Fruit fly (Drosophila melanogaster) whole organism, embryonic: ENCODE measurements around the gene GIIIspla2.

ENCODE experiments used
- Atf-2 ChIP-seq: fragments of 200-800 bp; sonication (Bioruptor generic); optimal IDR thresholded peaks from 2 replicates; lab custom pipeline; 2016; ENCODE audit warnings: missing biosample characterization, missing genetic modification characterization
- CG10147 ChIP-seq: fragments of 200-800 bp; sonication (Bioruptor generic); optimal IDR thresholded peaks from 2 replicates; lab custom pipeline; 2019; ENCODE audit warnings: missing biosample characterization, mild to moderate bottlenecking, missing genetic modification characterization, moderate library complexity
- CG10979 ChIP-seq: fragments of 200-800 bp; sonication (Bioruptor generic); optimal IDR thresholded peaks from 2 replicates; lab custom pipeline; 2018; ENCODE audit warnings: missing biosample characterization, mild to moderate bottlenecking, missing genetic modification characterization, moderate library complexity
- CG12659 ChIP-seq: fragments of 200-800 bp; sonication (Bioruptor generic); optimal IDR thresholded peaks from 3 replicates; lab custom pipeline; 2017; ENCODE audit warnings: mild to moderate bottlenecking, missing biosample characterization, missing genetic modification reagents, missing genetic modification characterization
- CG12769 ChIP-seq: fragments of 200-800 bp; sonication (Bioruptor generic); optimal IDR thresholded peaks from 2 replicates; lab custom pipeline; 2019; ENCODE audit warnings: missing biosample characterization, mild to moderate bottlenecking, missing genetic modification characterization, moderate library complexity
- CG13775 ChIP-seq: fragments of 200-800 bp; sonication (Bioruptor generic); optimal IDR thresholded peaks from 3 replicates; lab custom pipeline; 2017; ENCODE audit warnings: missing biosample characterization, mild to moderate bottlenecking, missing genetic modification characterization
- CG15011 ChIP-seq: fragments of 200-800 bp; sonication (Bioruptor generic); optimal IDR thresholded peaks from 3 replicates; lab custom pipeline; 2018; ENCODE audit warnings: missing biosample characterization, mild to moderate bottlenecking, missing genetic modification characterization
- CG15269 ChIP-seq: fragments of 200-800 bp; sonication (Bioruptor generic); optimal IDR thresholded peaks from 2 replicates; lab custom pipeline; 2018; ENCODE audit warnings: missing biosample characterization, mild to moderate bottlenecking, missing genetic modification characterization, moderate library complexity
- CG1603 ChIP-seq: fragments of 200-800 bp; sonication (Bioruptor generic); optimal IDR thresholded peaks from 2 replicates; lab custom pipeline; 2019; ENCODE audit warnings: missing biosample characterization, mild to moderate bottlenecking, missing genetic modification characterization, moderate library complexity
- CG17186 ChIP-seq: fragments of 200-800 bp; sonication (Bioruptor generic); optimal IDR thresholded peaks from 3 replicates; lab custom pipeline; 2017; ENCODE audit warnings: missing biosample characterization, missing genetic modification reagents, missing genetic modification characterization
- CG17568 ChIP-seq: fragments of 200-800 bp; sonication (Bioruptor generic); optimal IDR thresholded peaks from 2 replicates; lab custom pipeline; 2018; ENCODE audit warnings: missing biosample characterization, mild to moderate bottlenecking, missing genetic modification characterization, moderate library complexity
- CG2875 ChIP-seq: fragments of 200-800 bp; sonication (Bioruptor generic); optimal IDR thresholded peaks from 2 replicates; lab custom pipeline; 2017; ENCODE audit warnings: missing biosample characterization, mild to moderate bottlenecking, missing genetic modification characterization, missing genetic modification reagents
- CG4328 ChIP-seq: fragments of 200-800 bp; sonication (Bioruptor generic); optimal IDR thresholded peaks from 3 replicates; lab custom pipeline; 2017; ENCODE audit warnings: missing biosample characterization, missing genetic modification reagents, missing genetic modification characterization
- CG4707 ChIP-seq: fragments of 200-800 bp; sonication (Bioruptor generic); optimal IDR thresholded peaks from 2 replicates; lab custom pipeline; 2018; ENCODE audit warnings: missing biosample characterization, mild to moderate bottlenecking, missing genetic modification characterization, moderate library complexity
- CG6689 ChIP-seq: fragments of 200-800 bp; sonication (Bioruptor generic); IDR thresholded peaks from 2 replicates; pipeline ENCODE4 v1.3.6; 2022; ENCODE audit warnings: missing biosample characterization, missing genetic modification characterization
- CG7271 ChIP-seq: fragments of 200-800 bp; sonication (Bioruptor generic); optimal IDR thresholded peaks from 2 replicates; lab custom pipeline; 2018; ENCODE audit warnings: missing biosample characterization, mild to moderate bottlenecking, missing genetic modification characterization, moderate library complexity
- CG7372 ChIP-seq: fragments of 200-800 bp; sonication (Bioruptor generic); IDR thresholded peaks from 2 replicates; pipeline ENCODE4 v1.3.6; 2022; ENCODE audit warnings: missing biosample characterization, missing genetic modification characterization
- CG7963 ChIP-seq: fragments of 200-800 bp; sonication (Bioruptor generic); IDR thresholded peaks from 3 replicates; pipeline ENCODE4 v1.3.6; 2022; ENCODE audit warnings: missing biosample characterization, missing genetic modification characterization; ENCODE audit not compliant: partially characterized antibody
- CG8281 ChIP-seq: fragments of 200-800 bp; sonication (Bioruptor generic); optimal IDR thresholded peaks from 2 replicates; lab custom pipeline; 2018; ENCODE audit warnings: missing biosample characterization, mild to moderate bottlenecking, missing genetic modification characterization, moderate library complexity
- CG9437 ChIP-seq: fragments of 200-800 bp; sonication (Bioruptor generic); optimal IDR thresholded peaks from 2 replicates; lab custom pipeline; 2018; ENCODE audit warnings: missing biosample characterization, mild to moderate bottlenecking, missing genetic modification characterization
- CG9932 ChIP-seq: fragments of 200-800 bp; sonication (Bioruptor generic); IDR thresholded peaks from 2 replicates; pipeline ENCODE4 v1.3.6; 2022; ENCODE audit warnings: missing biosample characterization, missing genetic modification characterization
- CoRest ChIP-seq: fragments of 200-800 bp; sonication (Bioruptor generic); optimal IDR thresholded peaks from 3 replicates; lab custom pipeline; 2018; ENCODE audit warnings: missing biosample characterization, mild to moderate bottlenecking, missing genetic modification characterization, moderate library complexity
- Dip2 ChIP-seq: fragments of 200-800 bp; sonication (Bioruptor generic); IDR thresholded peaks from 2 replicates; pipeline ENCODE4 v1.3.6; 2022; ENCODE audit warnings: missing biosample characterization, missing genetic modification characterization
- Dref ChIP-seq: fragments of 200-800 bp; sonication (Bioruptor generic); IDR thresholded peaks from 2 replicates; pipeline ENCODE4 v1.3.6; 2022; ENCODE audit warnings: missing biosample characterization, missing genetic modification characterization
- Ets65A ChIP-seq: fragments of 200-800 bp; sonication (Bioruptor generic); peaks from one replicate; lab custom pipeline; 2016; ENCODE audit warnings: missing biosample characterization, missing genetic modification characterization
- Ets97D ChIP-seq: fragments of 200-800 bp; sonication (Bioruptor generic); optimal IDR thresholded peaks from 3 replicates; lab custom pipeline; 2016; ENCODE audit warnings: missing biosample characterization, missing genetic modification characterization
- Hsf ChIP-seq: fragments of 200-800 bp; sonication (Bioruptor generic); optimal IDR thresholded peaks from 3 replicates; lab custom pipeline; 2016; ENCODE audit warnings: missing biosample characterization, missing genetic modification characterization
- Lhr ChIP-seq: fragments of 200-800 bp; sonication (Bioruptor generic); optimal IDR thresholded peaks from 3 replicates; lab custom pipeline; 2017; ENCODE audit warnings: mild to moderate bottlenecking, missing biosample characterization, missing genetic modification reagents, missing genetic modification characterization
- PHDP ChIP-seq: fragments of 200-800 bp; sonication (Bioruptor generic); optimal IDR thresholded peaks from 3 replicates; lab custom pipeline; 2018; ENCODE audit warnings: missing biosample characterization, mild to moderate bottlenecking, missing genetic modification characterization, moderate library complexity
- Rx ChIP-seq: fragments of 200-800 bp; sonication (Bioruptor generic); IDR thresholded peaks from 2 replicates; pipeline ENCODE4 v1.3.6; 2022; ENCODE audit warnings: missing biosample characterization, missing genetic modification characterization
- Side ChIP-seq: fragments of 200-800 bp; sonication (Bioruptor generic); optimal IDR thresholded peaks from 2 replicates; lab custom pipeline; 2016; ENCODE audit warnings: missing biosample characterization, missing genetic modification characterization
- YL-1 ChIP-seq: fragments of 200-800 bp; sonication (Bioruptor generic); optimal IDR thresholded peaks from 3 replicates; lab custom pipeline; 2017; ENCODE audit warnings: missing biosample characterization, mild to moderate bottlenecking, missing genetic modification characterization
- chn ChIP-seq: fragments of 200-800 bp; sonication (Bioruptor generic); optimal IDR thresholded peaks from 2 replicates; lab custom pipeline; 2016; ENCODE audit warnings: missing biosample characterization, missing genetic modification characterization
- ci ChIP-seq: fragments of 200-800 bp; sonication (Bioruptor generic); IDR thresholded peaks from 3 replicates; pipeline ENCODE4 v1.3.6; 2022; ENCODE audit warnings: missing biosample characterization, missing genetic modification characterization
- cwo ChIP-seq: fragments of 200-800 bp; sonication (Bioruptor generic); optimal IDR thresholded peaks from 3 replicates; lab custom pipeline; 2017; ENCODE audit warnings: missing biosample characterization, missing genetic modification characterization, mild to moderate bottlenecking, moderate library complexity, missing genetic modification reagents
- dati ChIP-seq: fragments of 200-800 bp; sonication (Bioruptor generic); IDR thresholded peaks from 2 replicates; pipeline ENCODE4 v1.3.6; 2022; ENCODE audit warnings: missing biosample characterization, missing genetic modification characterization
- emc ChIP-seq: fragments of 200-800 bp; sonication (Bioruptor generic); optimal IDR thresholded peaks from 2 replicates; lab custom pipeline; 2016; ENCODE audit warnings: missing biosample characterization, missing genetic modification characterization
- en ChIP-seq: fragments of 200-800 bp; sonication (Bioruptor generic); optimal IDR thresholded peaks from 2 replicates; lab custom pipeline; 2016; ENCODE audit warnings: missing biosample characterization, missing genetic modification characterization
- gsb-n ChIP-seq: fragments of 200-800 bp; sonication (Bioruptor generic); optimal IDR thresholded peaks from 3 replicates; lab custom pipeline; 2018; ENCODE audit warnings: missing biosample characterization, mild to moderate bottlenecking, missing genetic modification characterization
- inv ChIP-seq: fragments of 200-800 bp; sonication (Bioruptor generic); IDR thresholded peaks from 2 replicates; pipeline ENCODE4 v1.3.6; 2022; ENCODE audit warnings: missing biosample characterization, missing genetic modification characterization; ENCODE audit not compliant: partially characterized antibody
- kay ChIP-seq: fragments of 200-800 bp; sonication (Bioruptor generic); optimal IDR thresholded peaks from 2 replicates; lab custom pipeline; 2016; ENCODE audit warnings: missing biosample characterization, missing genetic modification characterization
- mirr ChIP-seq: fragments of 200-800 bp; sonication (Bioruptor generic); optimal IDR thresholded peaks from 3 replicates; lab custom pipeline; 2018; ENCODE audit warnings: missing biosample characterization, mild to moderate bottlenecking, missing genetic modification characterization
- pita ChIP-seq: fragments of 200-800 bp; sonication (Bioruptor generic); optimal IDR thresholded peaks from 2 replicates; lab custom pipeline; 2017; ENCODE audit warnings: missing biosample characterization, mild to moderate bottlenecking, missing genetic modification characterization
- sc ChIP-seq, 3 experiments: fragments of >200 bp in 2 of 3; fragments of 200-800 bp in 1 of 3; sonication (Bioruptor generic) in 1 of 3; optimal IDR thresholded peaks; 2 replicates in 2 of 3; 3 replicates in 1 of 3; lab custom pipeline; 2017; ENCODE audit warnings: mild to moderate bottlenecking in 1 of 3, missing biosample characterization in 1 of 3, missing genetic modification characterization in 1 of 3, missing genetic modification reagents in 1 of 3
- schlank ChIP-seq: fragments of 200-800 bp; sonication (Bioruptor generic); optimal IDR thresholded peaks from 2 replicates; lab custom pipeline; 2018; ENCODE audit warnings: missing biosample characterization, mild to moderate bottlenecking, missing genetic modification characterization
- scrt ChIP-seq: fragments of 200-800 bp; sonication (Bioruptor generic); optimal IDR thresholded peaks from 2 replicates; lab custom pipeline; 2018; ENCODE audit warnings: missing biosample characterization, mild to moderate bottlenecking, missing genetic modification characterization, moderate library complexity
- so ChIP-seq: fragments of 200-800 bp; sonication (Bioruptor generic); IDR thresholded peaks from 3 replicates; pipeline ENCODE4 v1.3.6; 2022; ENCODE audit warnings: missing biosample characterization, missing genetic modification characterization
- tx ChIP-seq: fragments of 200-800 bp; sonication (Bioruptor generic); optimal IDR thresholded peaks from 2 replicates; lab custom pipeline; 2016; ENCODE audit warnings: missing biosample characterization, missing genetic modification characterization
- vvl ChIP-seq: fragments of 200-800 bp; sonication (Bioruptor generic); IDR thresholded peaks from 2 replicates; pipeline ENCODE4 v1.3.6; 2022; ENCODE audit warnings: missing biosample characterization, missing genetic modification characterization
- zen2 ChIP-seq: fragments of 200-800 bp; sonication (Bioruptor generic); IDR thresholded peaks from 3 replicates; pipeline ENCODE4 v1.3.6; 2022; ENCODE audit warnings: missing biosample characterization, missing genetic modification characterization; ENCODE audit not compliant: partially characterized antibody

Gene GIIIspla2

DNA sequence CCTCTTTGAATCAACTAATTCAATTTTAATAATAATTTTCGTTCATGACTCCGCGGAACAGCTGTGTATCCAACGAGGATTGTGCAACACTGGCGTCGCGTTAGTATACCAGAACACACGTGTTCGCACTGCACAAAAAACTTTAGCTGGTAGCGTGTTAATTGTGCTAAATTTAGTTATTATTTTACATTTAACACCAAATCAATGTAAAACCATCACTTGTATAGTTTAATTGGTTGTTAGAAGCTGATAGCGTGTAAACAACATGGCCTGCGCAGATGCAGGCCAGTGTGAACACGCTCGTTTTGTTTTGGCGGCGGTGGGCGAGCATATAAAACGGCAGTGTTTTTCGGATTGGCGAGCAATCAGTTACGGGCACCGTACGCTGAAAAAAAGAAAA is at the start of gene GIIIspla2, which contains the start of gene Traf6 (continued):
- TF ChIP-seq YL-1 (GFP tag; lab: Kevin White, UChicago) (peak; percentile 19), Side (GFP tag; lab: Kevin White, UChicago) (peak; percentile 52), CG12659 (peak; percentile 88), CG12769 (no peak), CG17186 (peak; percentile 88), CG15269 (tag; lab: Kevin White, UChicago) (peak; percentile 76), chn (GFP tag; lab: Kevin White, UChicago) (peak; percentile 70), vvl (GFP tag; lab: Robert Waterston, UW) (peak; percentile 82), CG10979 (tag; lab: Kevin White, UChicago) (peak; percentile 67), en (GFP tag; lab: Kevin White, UChicago) (peak; percentile 43), dati (GFP tag; lab: Robert Waterston, UW) (no peak), scrt (GFP tag; lab: Kevin White, UChicago) (no peak), zen2 (GFP tag; lab: Robert Waterston, UW) (no peak), CG15011 (GFP tag; lab: Kevin White, UChicago) (no peak), CG7271 (no peak), emc (GFP tag; lab: Kevin White, UChicago) (peak; percentile 21), CG1603 (tag; lab: Kevin White, UChicago) (peak; percentile 90), gsb-n (tag; lab: Kevin White, UChicago) (no peak), PHDP (peak; percentile 80), so (GFP tag; lab: Robert Waterston, UW) (peak; percentile 77; the same call in 2 of the 3 replicates), inv (GFP tag; lab: Robert Waterston, UW) (no peak), CG4707 (GFP tag; lab: Kevin White, UChicago) (no peak), CG8281 (tag; lab: Kevin White, UChicago) (peak; percentile 11), CG6689 (GFP tag; lab: Robert Waterston, UW) (peak; percentile 74), Hsf (GFP tag; lab: Kevin White, UChicago) (peak; percentile 70), CG10147 (GFP tag; lab: Kevin White, UChicago) (peak; percentile 66), CG2875 (GFP tag; lab: Kevin White, UChicago) (peak; percentile 8), Ets97D (GFP tag; lab: Kevin White, UChicago) (peak; percentile 61), Ets65A (GFP tag; lab: Kevin White, UChicago) (peak; percentile 97), sc (optimal IDR thresholded peaks at IDR 0.05; lab: Kevin White, UChicago) (no peak), sc (GFP tag; optimal IDR thresholded peaks at IDR 0.05; lab: Kevin White, UChicago) (no peak), cwo (GFP tag; lab: Kevin White, UChicago) (peak; percentile 50), CG9437 (GFP tag; lab: Kevin White, UChicago) (peak; percentile 70), CG7963 (GFP tag; lab: Robert Waterston, UW) (no peak), kay (GFP tag; lab: Kevin White, UChicago) (peak; percentile 19), CG17568 (GFP tag; lab: Kevin White, UChicago) (no peak), tx (GFP tag; lab: Kevin White, UChicago) (peak; percentile 38), CG9932 (GFP tag; lab: Robert Waterston, UW) (peak; percentile 85), CG4328 (peak; percentile 71), CG13775 (peak; percentile 78), CG7372 (GFP tag; lab: Robert Waterston, UW) (peak; percentile 78), schlank (tag; lab: Kevin White, UChicago) (peak; percentile 56), Rx (GFP tag; lab: Robert Waterston, UW) (peak; percentile 71), Dref (GFP tag; lab: Robert Waterston, UW) (peak; percentile 31; the same call in 1 of the 2 replicates), Atf-2 (peak; percentile 23), mirr (peak; percentile 66), pita (GFP tag; lab: Kevin White, UChicago) (no peak), ci (GFP tag; lab: Robert Waterston, UW) (peak; percentile 81), CoRest (tag; lab: Kevin White, UChicago) (peak; percentile 82), Dip2 (GFP tag; lab: Robert Waterston, UW) (no peak), Lhr (GFP tag; lab: Kevin White, UChicago) (peak; percentile 54)
